Worm (Caenorhabditis elegans): ENCODE measurements around the gene capa-1.

The capa-1 gene

DNA sequence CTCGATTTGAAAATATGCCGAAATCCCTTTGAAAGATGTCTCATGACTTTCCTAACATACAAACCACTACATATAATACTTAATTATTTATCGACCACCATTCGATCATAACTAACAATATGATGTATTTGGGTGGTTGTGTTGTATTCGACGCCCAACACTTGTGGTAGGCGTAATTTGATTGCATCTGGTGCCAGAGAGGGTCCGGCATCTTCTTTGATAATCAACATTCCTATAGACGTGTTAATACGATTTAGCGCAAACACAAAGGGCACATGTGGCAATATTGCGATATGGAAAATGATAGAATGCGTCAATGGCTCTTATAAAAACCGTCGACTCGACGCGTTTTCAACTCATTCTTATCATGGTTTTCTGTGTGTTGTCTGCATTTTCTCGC lies 15.3 kb upstream of the capa-1 start:
- no peak for TF ChIP-seq ztf-29 (GFP tag; IDR thresholded peaks at IDR 0.05)
- TF ChIP-seq T22C8.4 (GFP tag; IDR thresholded peaks at IDR 0.05): no peak
- no peak for TF ChIP-seq cog-1 (tag; optimal IDR thresholded peaks at IDR 0.05)
- no peak for TF ChIP-seq flt-1 (GFP tag; IDR thresholded peaks at IDR 0.05)
- TF ChIP-seq med-1 (GFP tag; optimal IDR thresholded peaks at IDR 0.05; ENCODE audit: insufficient read depth): no peak

ce11 chrX:5904603-5905081 lies 14.6 kb upstream of the capa-1 start, which contains the start of gene nlp-49:
TSS of gene nlp-49 (plus strand) at chrX:5904653.
- TF ChIP-seq flt-1 (GFP tag; IDR thresholded peaks at IDR 0.05) (no peak), ztf-23 (GFP tag; IDR thresholded peaks at IDR 0.05) (no peak), med-1 (GFP tag; optimal IDR thresholded peaks at IDR 0.05; ENCODE audit: insufficient read depth) (no peak), ref-1 (GFP tag; conservative IDR thresholded peaks at IDR 0.05) (no peak), tab-1 (GFP tag; IDR thresholded peaks at IDR 0.05) (no peak), T22C8.4 (GFP tag; IDR thresholded peaks at IDR 0.05) (no peak), klf-2 (GFP tag; conservative IDR thresholded peaks at IDR 0.05) (no peak), cog-1 (tag; optimal IDR thresholded peaks at IDR 0.05) (no peak), ztf-29 (GFP tag; IDR thresholded peaks at IDR 0.05) (no peak)

ce11 chrX:5905764-5906163 lies 13.4 kb upstream of the capa-1 start:
- TF ChIP-seq ref-1 (GFP tag; conservative IDR thresholded peaks at IDR 0.05) (no peak), med-1 (GFP tag; optimal IDR thresholded peaks at IDR 0.05; ENCODE audit: insufficient read depth) (no peak), ztf-23 (GFP tag; IDR thresholded peaks at IDR 0.05) (no peak), tab-1 (GFP tag; IDR thresholded peaks at IDR 0.05) (0 out of 2 replicates have a peak, but pooled peaks have one; percentile 42), flt-1 (GFP tag; IDR thresholded peaks at IDR 0.05) (0 out of 2 replicates have a peak, but pooled peaks have one; percentile 21)

DNA sequence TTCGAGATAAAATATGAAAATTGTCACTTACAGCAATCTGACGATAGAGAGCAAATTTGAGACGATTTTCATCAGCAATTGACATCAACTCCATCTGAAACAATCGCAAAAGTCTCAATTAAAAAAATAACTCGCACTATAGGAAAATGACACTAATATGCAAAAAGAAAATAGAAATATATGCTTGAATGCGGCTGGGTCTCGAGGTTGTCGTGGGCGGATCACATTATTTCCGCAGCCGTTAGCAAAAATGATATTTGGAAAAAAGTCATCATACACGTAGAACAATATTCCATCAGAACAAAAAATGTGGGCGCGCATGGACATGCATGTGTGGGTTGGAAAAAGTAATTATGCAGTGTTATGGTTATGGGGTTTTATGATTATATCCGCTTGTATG lies 1.9 kb upstream of the capa-1 start, which contains the start of gene Y23B4A.1:
TSS of gene Y23B4A.1 (minus strand) at position 101 of the 400 bp plus-strand sequence.
- TF ChIP-seq cog-1 (tag; optimal IDR thresholded peaks at IDR 0.05): no peak
- TF ChIP-seq tab-1 (GFP tag; IDR thresholded peaks at IDR 0.05): no peak
- no peak for TF ChIP-seq ztf-23 (GFP tag; IDR thresholded peaks at IDR 0.05)

DNA sequence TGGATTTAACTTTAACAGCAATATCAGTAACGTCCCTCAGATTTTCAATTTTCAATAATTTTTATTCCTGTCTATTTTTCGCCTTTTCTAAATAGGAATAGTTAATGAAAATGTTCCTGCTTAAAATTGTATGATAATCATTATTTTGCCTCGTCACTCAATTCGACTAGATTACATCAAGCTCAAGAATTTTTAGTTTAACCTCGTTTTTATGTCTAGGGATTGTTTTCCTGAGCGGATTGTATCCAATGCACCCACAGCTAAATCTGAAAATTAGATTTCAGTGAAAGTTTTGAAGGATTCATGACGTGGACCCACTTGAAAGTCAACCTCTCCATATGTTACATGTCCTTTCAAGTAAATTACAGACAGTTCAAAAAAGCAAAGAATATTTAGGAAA lies 4.5 kb downstream of the capa-1 start:
- no peak for TF ChIP-seq cog-1 (tag; optimal IDR thresholded peaks at IDR 0.05)
- no peak for TF ChIP-seq flt-1 (GFP tag; IDR thresholded peaks at IDR 0.05)
- no peak for TF ChIP-seq T22C8.4 (GFP tag; IDR thresholded peaks at IDR 0.05)
- no peak for TF ChIP-seq ztf-29 (GFP tag; IDR thresholded peaks at IDR 0.05)
- no peak for TF ChIP-seq tab-1 (GFP tag; IDR thresholded peaks at IDR 0.05)
- TF ChIP-seq med-1 (GFP tag; optimal IDR thresholded peaks at IDR 0.05; ENCODE audit: insufficient read depth): no peak
- TF ChIP-seq klf-2 (GFP tag; conservative IDR thresholded peaks at IDR 0.05): no peak
- TF ChIP-seq ztf-23 (GFP tag; IDR thresholded peaks at IDR 0.05): no peak
- no peak for TF ChIP-seq ref-1 (GFP tag; conservative IDR thresholded peaks at IDR 0.05)

DNA sequence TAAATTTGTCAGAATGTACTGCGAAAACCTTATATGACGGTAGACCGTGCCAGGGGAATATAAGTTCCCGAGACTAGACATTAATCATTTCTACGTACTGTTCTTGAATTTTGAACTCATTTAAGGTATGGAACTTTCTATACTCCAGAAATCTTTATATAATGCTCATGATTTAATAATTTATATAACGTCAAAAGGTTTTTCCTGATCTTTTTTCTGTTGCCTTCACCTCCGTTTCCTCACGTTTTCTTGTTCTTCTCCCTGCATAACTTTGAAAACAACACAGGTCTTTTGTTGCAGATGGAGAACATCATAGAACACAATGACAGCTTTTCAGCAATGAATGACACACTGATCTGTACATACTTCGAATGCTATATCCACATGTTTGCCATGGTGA lies 11.6 kb downstream of the capa-1 start, which contains the start of gene egl-6:
TSS of gene egl-6 (plus strand) at position 301 of the 400 bp plus-strand sequence.
- TF ChIP-seq T22C8.4 (GFP tag; IDR thresholded peaks at IDR 0.05) (no peak), ztf-23 (GFP tag; IDR thresholded peaks at IDR 0.05) (no peak), tab-1 (GFP tag; IDR thresholded peaks at IDR 0.05) (no peak), flt-1 (GFP tag; IDR thresholded peaks at IDR 0.05) (no peak), med-1 (GFP tag; optimal IDR thresholded peaks at IDR 0.05; ENCODE audit: insufficient read depth) (no peak), ztf-29 (GFP tag; IDR thresholded peaks at IDR 0.05) (no peak), klf-2 (GFP tag; conservative IDR thresholded peaks at IDR 0.05) (no peak), ref-1 (GFP tag; conservative IDR thresholded peaks at IDR 0.05) (no peak), cog-1 (tag; optimal IDR thresholded peaks at IDR 0.05) (no peak)

DNA sequence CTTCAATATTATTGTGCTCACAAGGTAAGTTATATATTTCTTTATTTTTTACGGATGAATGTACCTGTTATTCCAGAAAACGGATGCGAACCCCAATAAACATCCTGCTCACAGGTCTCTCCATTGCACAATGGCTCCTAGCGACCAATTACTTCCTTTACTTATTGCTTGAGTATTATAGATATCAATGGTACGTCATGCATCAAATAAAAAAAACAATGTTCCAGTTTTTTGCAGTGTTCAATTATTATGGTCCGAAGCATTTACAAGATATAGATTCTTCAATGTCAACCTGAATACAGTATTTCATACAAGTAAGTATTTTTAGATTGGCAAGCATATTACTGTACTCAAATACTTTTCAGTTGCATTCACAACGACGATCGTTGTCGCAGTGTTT lies 13.7 kb downstream of the capa-1 start:
- TF ChIP-seq flt-1 (GFP tag; IDR thresholded peaks at IDR 0.05) (no peak), tab-1 (GFP tag; IDR thresholded peaks at IDR 0.05) (no peak)

- TF ChIP-seq cog-1 (tag; optimal IDR thresholded peaks at IDR 0.05): no peak
- no peak for TF ChIP-seq ztf-23 (GFP tag; IDR thresholded peaks at IDR 0.05)
- no peak for TF ChIP-seq klf-2 (GFP tag; conservative IDR thresholded peaks at IDR 0.05)
- no peak for TF ChIP-seq ztf-29 (GFP tag; IDR thresholded peaks at IDR 0.05)
- TF ChIP-seq med-1 (GFP tag; optimal IDR thresholded peaks at IDR 0.05; ENCODE audit: insufficient read depth): no peak
- TF ChIP-seq tab-1 (GFP tag; IDR thresholded peaks at IDR 0.05): no peak
- TF ChIP-seq flt-1 (GFP tag; IDR thresholded peaks at IDR 0.05): no peak
- no peak for TF ChIP-seq ref-1 (GFP tag; conservative IDR thresholded peaks at IDR 0.05)
- no peak for TF ChIP-seq T22C8.4 (GFP tag; IDR thresholded peaks at IDR 0.05)
These were observed 16.3 kb downstream of the capa-1 start, which contains the start of gene C46F4.3 for ce11 chrX:5935473-5935872. TSS of gene C46F4.3 (plus strand) at chrX:5935773.

DNA sequence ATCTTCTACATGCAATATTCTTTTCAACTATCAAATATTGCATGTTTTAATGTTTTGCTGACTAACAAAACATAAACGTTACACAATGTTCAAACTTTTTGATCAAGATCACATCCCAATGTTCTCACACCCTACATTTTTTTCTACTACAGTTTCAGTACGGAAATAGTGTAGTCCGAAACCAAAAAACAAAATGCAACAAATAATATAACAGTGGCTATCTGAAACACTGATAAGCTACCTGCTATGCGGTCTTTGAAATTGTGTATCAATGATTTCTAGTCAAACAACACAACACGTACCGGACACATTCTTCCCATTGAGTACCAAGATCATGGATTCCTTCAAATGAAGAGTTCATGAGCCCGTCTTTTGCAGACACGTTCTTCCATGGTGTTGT lies 22.1 kb downstream of the capa-1 start:
- TF ChIP-seq flt-1 (GFP tag; IDR thresholded peaks at IDR 0.05): no peak

DNA sequence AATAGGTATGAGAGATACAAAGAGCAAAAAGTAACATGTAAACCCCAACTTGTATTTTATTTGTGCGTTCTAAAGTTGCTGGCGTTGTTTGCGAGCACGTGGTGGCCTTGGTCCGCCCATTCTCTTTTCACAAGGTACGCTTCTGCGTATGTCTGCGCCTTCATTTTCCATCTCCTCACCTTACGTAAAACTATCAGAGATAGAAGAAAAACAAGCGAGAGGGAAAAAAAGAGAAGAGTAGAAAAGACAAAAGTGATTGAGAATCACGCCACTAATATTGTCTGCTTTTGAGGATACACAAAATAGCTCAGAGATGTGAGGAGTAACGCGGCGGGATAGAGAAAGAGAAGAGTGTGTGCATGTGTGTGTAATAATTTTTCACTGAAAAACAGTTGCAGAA lies 23.0 kb downstream of the capa-1 start:
- TF ChIP-seq med-1 (GFP tag; optimal IDR thresholded peaks at IDR 0.05; ENCODE audit: insufficient read depth): no peak
- TF ChIP-seq ref-1 (GFP tag; conservative IDR thresholded peaks at IDR 0.05): no peak
- no peak for TF ChIP-seq cog-1 (tag; optimal IDR thresholded peaks at IDR 0.05)
- no peak for TF ChIP-seq ztf-29 (GFP tag; IDR thresholded peaks at IDR 0.05)
- no peak for TF ChIP-seq flt-1 (GFP tag; IDR thresholded peaks at IDR 0.05)
- no peak for TF ChIP-seq klf-2 (GFP tag; conservative IDR thresholded peaks at IDR 0.05)
- TF ChIP-seq tab-1 (GFP tag; IDR thresholded peaks at IDR 0.05): no peak
- no peak for TF ChIP-seq ztf-23 (GFP tag; IDR thresholded peaks at IDR 0.05)
- TF ChIP-seq T22C8.4 (GFP tag; IDR thresholded peaks at IDR 0.05): no peak

ce11 chrX:5943908-5944307 lies 24.7 kb downstream of the capa-1 start:
- TF ChIP-seq cog-1 (tag; optimal IDR thresholded peaks at IDR 0.05) (no peak), ztf-29 (GFP tag; IDR thresholded peaks at IDR 0.05) (no peak), ref-1 (GFP tag; conservative IDR thresholded peaks at IDR 0.05) (no peak), med-1 (GFP tag; optimal IDR thresholded peaks at IDR 0.05; ENCODE audit: insufficient read depth) (no peak), ztf-23 (GFP tag; IDR thresholded peaks at IDR 0.05) (no peak)
